Worm (Caenorhabditis elegans): ENCODE results near the gene srab-10.

- no peak for TF ChIP-seq dao-5 (tag; optimal IDR thresholded peaks at IDR 0.05)
- TF ChIP-seq him-1 (tag; optimal IDR thresholded peaks at IDR 0.05): no peak
- no peak for TF ChIP-seq W03F9.2 (tag; optimal IDR thresholded peaks at IDR 0.05)
These were observed 10.7 kb upstream of the srab-10 start, which contains the start of gene srab-7 for ce11 chrV:3155072-3155471.
